Fruit fly (Drosophila melanogaster) whole organism, embryonic: ENCODE data around the gene CG12096.

Experiments
- BEAF-32 ChIP-seq: fragments of 200-800 bp; sonication (Bioruptor generic); optimal IDR thresholded peaks from 3 replicates; lab custom pipeline; 2017; ENCODE audit warnings: missing biosample characterization, missing genetic modification characterization, mild to moderate bottlenecking, moderate library complexity, missing genetic modification reagents
- CG17912 ChIP-seq: fragments of 200-800 bp; sonication (Bioruptor generic); optimal IDR thresholded peaks from 2 replicates; lab custom pipeline; 2018; ENCODE audit warnings: missing biosample characterization, mild to moderate bottlenecking, missing genetic modification characterization
- CG34422 ChIP-seq: fragments of 200-800 bp; sonication (Bioruptor generic); IDR thresholded peaks from 3 replicates; pipeline ENCODE4 v1.3.6; 2022; ENCODE audit warnings: missing biosample characterization, missing genetic modification characterization
- CG3995 ChIP-seq: fragments of 200-800 bp; sonication (Bioruptor generic); optimal IDR thresholded peaks from 3 replicates; lab custom pipeline; 2016; ENCODE audit warnings: missing biosample characterization, missing genetic modification characterization
- CG42726 ChIP-seq: fragments of 200-800 bp; sonication (Bioruptor generic); IDR thresholded peaks from 2 replicates; pipeline ENCODE4 v1.3.6; 2022; ENCODE audit warnings: missing biosample characterization, missing genetic modification characterization; ENCODE audit not compliant: partially characterized antibody
- CG4617 ChIP-seq: fragments of 200-800 bp; sonication (Bioruptor generic); optimal IDR thresholded peaks from 3 replicates; lab custom pipeline; 2016; ENCODE audit warnings: missing biosample characterization, missing genetic modification characterization, borderline replicate concordance
- CG6791 ChIP-seq: fragments of 200-800 bp; sonication (Bioruptor generic); IDR thresholded peaks from 3 replicates; pipeline ENCODE4 v1.3.6; 2022; ENCODE audit warnings: missing biosample characterization, missing genetic modification characterization; ENCODE audit not compliant: partially characterized antibody
- CG7928 ChIP-seq: fragments of 200-800 bp; sonication (Bioruptor generic); optimal IDR thresholded peaks from 2 replicates; lab custom pipeline; 2017; ENCODE audit warnings: missing biosample characterization, mild to moderate bottlenecking, missing genetic modification characterization
- CG9797 ChIP-seq: fragments of 200-800 bp; sonication (Bioruptor generic); optimal IDR thresholded peaks from 3 replicates; lab custom pipeline; 2018; ENCODE audit warnings: missing biosample characterization, mild to moderate bottlenecking, missing genetic modification characterization
- CkIIα-i1 ChIP-seq: fragments of 200-800 bp; sonication (Bioruptor generic); IDR thresholded peaks from 2 replicates; pipeline ENCODE4 v1.3.6; 2022; ENCODE audit warnings: missing biosample characterization, missing genetic modification characterization
- CoRest ChIP-seq: fragments of 200-800 bp; sonication (Bioruptor generic); optimal IDR thresholded peaks from 3 replicates; lab custom pipeline; 2018; ENCODE audit warnings: missing biosample characterization, mild to moderate bottlenecking, missing genetic modification characterization, moderate library complexity
- Dad ChIP-seq: fragments of 200-800 bp; sonication (Bioruptor generic); optimal IDR thresholded peaks from 3 replicates; lab custom pipeline; 2016; ENCODE audit warnings: missing biosample characterization, missing genetic modification characterization
- Dll ChIP-seq: fragments of 200-800 bp; sonication (Bioruptor generic); IDR thresholded peaks from 4 replicates; pipeline ENCODE4 v1.3.6; 2022; ENCODE audit warnings: missing biosample characterization, missing genetic modification characterization; ENCODE audit not compliant: partially characterized antibody
- Doc3 ChIP-seq: fragments of 200-800 bp; sonication (Bioruptor generic); IDR thresholded peaks from 3 replicates; pipeline ENCODE4 v1.3.6; 2022; ENCODE audit warnings: missing biosample characterization, missing genetic modification characterization; ENCODE audit not compliant: partially characterized antibody
- Dp ChIP-seq: fragments of 200-800 bp; sonication (Bioruptor generic); optimal IDR thresholded peaks from 2 replicates; lab custom pipeline; 2018; ENCODE audit warnings: missing biosample characterization, mild to moderate bottlenecking, missing genetic modification characterization, moderate library complexity
- Dref ChIP-seq: fragments of 200-800 bp; sonication (Bioruptor generic); IDR thresholded peaks from 2 replicates; pipeline ENCODE4 v1.3.6; 2022; ENCODE audit warnings: missing biosample characterization, missing genetic modification characterization
- Ets97D ChIP-seq: fragments of 200-800 bp; sonication (Bioruptor generic); optimal IDR thresholded peaks from 3 replicates; lab custom pipeline; 2016; ENCODE audit warnings: missing biosample characterization, missing genetic modification characterization
- HLH4C ChIP-seq: fragments of 200-800 bp; sonication (Bioruptor generic); IDR thresholded peaks from 3 replicates; pipeline ENCODE4 v1.3.6; 2022; ENCODE audit warnings: missing biosample characterization, missing genetic modification characterization; ENCODE audit not compliant: partially characterized antibody
- MBD-R2 ChIP-seq: fragments of 200-800 bp; sonication (Bioruptor generic); IDR thresholded peaks from 2 replicates; pipeline ENCODE4 v1.3.6; 2022; ENCODE audit warnings: missing biosample characterization, missing genetic modification characterization
- MESR4 ChIP-seq: fragments of 200-800 bp; sonication (Bioruptor generic); optimal IDR thresholded peaks from 2 replicates; lab custom pipeline; 2018; ENCODE audit warnings: missing biosample characterization, mild to moderate bottlenecking, missing genetic modification characterization, moderate library complexity
- Max ChIP-seq: fragments of 200-800 bp; sonication (Bioruptor generic); optimal IDR thresholded peaks from 2 replicates; lab custom pipeline; 2016; ENCODE audit warnings: missing biosample characterization, mild to moderate bottlenecking, missing genetic modification characterization
- Med ChIP-seq: fragments of 200-800 bp; sonication (Bioruptor generic); peaks from one replicate; lab custom pipeline; 2016; ENCODE audit warnings: missing biosample characterization, missing genetic modification characterization, mild to moderate bottlenecking, inconsistent platforms, moderate library complexity
- Myb ChIP-seq: fragments of 200-800 bp; sonication (Bioruptor generic); optimal IDR thresholded peaks from 2 replicates; lab custom pipeline; 2016; ENCODE audit warnings: missing biosample characterization, missing genetic modification characterization
- Opbp ChIP-seq: fragments of 200-800 bp; sonication (Bioruptor generic); IDR thresholded peaks from 3 replicates; pipeline ENCODE4 v1.3.6; 2022; ENCODE audit warnings: missing biosample characterization, missing genetic modification characterization; ENCODE audit not compliant: partially characterized antibody
- Scr ChIP-seq: fragments of 200-800 bp; sonication (Bioruptor generic); IDR thresholded peaks from 2 replicates; pipeline ENCODE4 v1.3.6; 2022; ENCODE audit warnings: missing biosample characterization, missing genetic modification characterization; ENCODE audit not compliant: partially characterized antibody
- Sin3A ChIP-seq: fragments of >200 bp; optimal IDR thresholded peaks from 2 replicates; lab custom pipeline; 2018
- Sry-δ ChIP-seq: fragments of 200-800 bp; sonication (Bioruptor generic); optimal IDR thresholded peaks from 2 replicates; lab custom pipeline; 2016; ENCODE audit warnings: missing biosample characterization, missing genetic modification characterization
- amos ChIP-seq: fragments of 200-800 bp; sonication (Bioruptor generic); IDR thresholded peaks from 2 replicates; pipeline ENCODE4 v1.3.6; 2022; ENCODE audit warnings: missing biosample characterization, missing genetic modification characterization; ENCODE audit not compliant: partially characterized antibody
- ara ChIP-seq: fragments of 200-800 bp; sonication (Bioruptor generic); IDR thresholded peaks from 2 replicates; pipeline ENCODE4 v1.3.6; 2022; ENCODE audit warnings: missing biosample characterization, missing genetic modification characterization
- btn ChIP-seq: fragments of 200-800 bp; sonication (Bioruptor generic); optimal IDR thresholded peaks from 2 replicates; lab custom pipeline; 2016; ENCODE audit warnings: missing biosample characterization, missing genetic modification characterization
- chm ChIP-seq: fragments of 200-800 bp; sonication (Bioruptor generic); IDR thresholded peaks from 2 replicates; pipeline ENCODE4 v1.3.6; 2022; ENCODE audit warnings: missing biosample characterization, missing genetic modification characterization
- crc ChIP-seq: fragments of 200-800 bp; sonication (Bioruptor generic); optimal IDR thresholded peaks from 2 replicates; lab custom pipeline; 2016; ENCODE audit warnings: missing biosample characterization, missing genetic modification characterization
- ewg ChIP-seq: fragments of 200-800 bp; sonication (Bioruptor generic); optimal IDR thresholded peaks from 3 replicates; lab custom pipeline; 2017; ENCODE audit warnings: mild to moderate bottlenecking, missing biosample characterization, missing genetic modification reagents, missing genetic modification characterization
- eyg ChIP-seq: fragments of 200-800 bp; sonication (Bioruptor generic); optimal IDR thresholded peaks from 3 replicates; lab custom pipeline; 2016; ENCODE audit warnings: missing biosample characterization, missing genetic modification characterization
- hb ChIP-seq: fragments of 200-800 bp; sonication (Bioruptor generic); IDR thresholded peaks from 3 replicates; pipeline ENCODE4 v1.3.6; 2022; ENCODE audit warnings: missing biosample characterization, missing genetic modification characterization; ENCODE audit not compliant: partially characterized antibody
- inv ChIP-seq: fragments of 200-800 bp; sonication (Bioruptor generic); IDR thresholded peaks from 2 replicates; pipeline ENCODE4 v1.3.6; 2022; ENCODE audit warnings: missing biosample characterization, missing genetic modification characterization; ENCODE audit not compliant: partially characterized antibody
- knrl ChIP-seq: fragments of 200-800 bp; sonication (Bioruptor generic); IDR thresholded peaks from 3 replicates; pipeline ENCODE4 v1.3.6; 2022; ENCODE audit warnings: missing biosample characterization, missing genetic modification characterization; ENCODE audit not compliant: partially characterized antibody
- mld ChIP-seq: fragments of 200-800 bp; sonication (Bioruptor generic); IDR thresholded peaks from 3 replicates; pipeline ENCODE4 v1.3.6; 2022; ENCODE audit warnings: missing biosample characterization, missing genetic modification characterization; ENCODE audit not compliant: partially characterized antibody
- phol ChIP-seq: fragments of 200-800 bp; sonication (Bioruptor generic); optimal IDR thresholded peaks from 3 replicates; lab custom pipeline; 2018; ENCODE audit warnings: missing biosample characterization, mild to moderate bottlenecking, missing genetic modification characterization, moderate library complexity
- pzg ChIP-seq: fragments of 200-800 bp; sonication (Bioruptor generic); optimal IDR thresholded peaks from 3 replicates; lab custom pipeline; 2018; ENCODE audit warnings: missing biosample characterization, mild to moderate bottlenecking, missing genetic modification characterization, moderate library complexity
- row ChIP-seq: fragments of 200-800 bp; sonication (Bioruptor generic); IDR thresholded peaks from 3 replicates; pipeline ENCODE4 v1.3.6; 2022; ENCODE audit warnings: missing biosample characterization, missing genetic modification characterization
- zen2 ChIP-seq: fragments of 200-800 bp; sonication (Bioruptor generic); IDR thresholded peaks from 3 replicates; pipeline ENCODE4 v1.3.6; 2022; ENCODE audit warnings: missing biosample characterization, missing genetic modification characterization; ENCODE audit not compliant: partially characterized antibody

CG12096 gene

DNA sequence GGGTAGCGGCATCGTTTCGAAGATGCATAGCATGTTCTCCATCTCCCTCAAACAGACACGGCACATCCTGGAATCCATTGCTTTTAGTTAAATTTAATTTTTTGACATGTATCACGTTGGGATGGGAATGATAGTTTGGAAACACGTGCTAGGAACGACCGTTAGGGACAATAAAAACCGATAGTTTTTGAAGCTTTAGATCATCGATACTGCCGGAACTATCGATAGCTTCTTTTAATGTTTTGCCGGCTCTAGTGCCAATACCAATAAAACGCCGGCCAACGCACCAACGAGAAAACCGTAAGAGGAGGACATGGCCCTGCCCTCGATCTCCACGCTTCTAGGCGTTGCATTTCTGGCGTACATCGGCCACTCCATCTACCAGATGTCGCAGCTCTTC lies 4.6 kb upstream of the CG12096 start, which contains the start of the genes CG4318 and CG4332 (continued):
- TF ChIP-seq inv (GFP tag; lab: Robert Waterston, UW) (peak; percentile 79), CG3995 (peak; percentile 36), CG6791 (peak; percentile 90), HLH4C (GFP tag; lab: Robert Waterston, UW) (peak; percentile 81), Dad (GFP tag; lab: Kevin White, UChicago) (no peak), knrl (GFP tag; lab: Robert Waterston, UW) (peak; percentile 84), phol (tag; lab: Kevin White, UChicago) (peak; percentile 30), Ets97D (GFP tag; lab: Kevin White, UChicago) (peak; percentile 40), pzg (peak; percentile 53), CkIIα-i1 (GFP tag; lab: Robert Waterston, UW) (no peak), crc (GFP tag; lab: Kevin White, UChicago) (no peak), Doc3 (GFP tag; lab: Robert Waterston, UW) (peak; percentile 87), Sin3A (lab: Kevin White, UChicago) (peak; percentile 38), zen2 (GFP tag; lab: Robert Waterston, UW) (peak; percentile 90), CG7928 (GFP tag; lab: Kevin White, UChicago) (peak; percentile 59), CG42726 (GFP tag; lab: Robert Waterston, UW) (peak; percentile 84), mld (GFP tag; lab: Robert Waterston, UW) (peak; percentile 83), CG4617 (GFP tag; lab: Kevin White, UChicago) (peak; percentile 2), CG9797 (no peak), row (GFP tag; lab: Robert Waterston, UW) (peak; percentile 49; the same call in 2 of the 3 replicates), hb (GFP tag; lab: Robert Waterston, UW) (peak; percentile 74), Dll (GFP tag; lab: Robert Waterston, UW) (peak; percentile 90), CG17912 (no peak), Med (GFP tag; lab: Kevin White, UChicago) (peak; percentile 78), MESR4 (peak; percentile 48), MBD-R2 (GFP tag; lab: Robert Waterston, UW) (peak; percentile 87), CoRest (tag; lab: Kevin White, UChicago) (peak; percentile 4), ara (peak; percentile 6; the same call in 1 of the 2 replicates), btn (no peak), ewg (GFP tag; lab: Kevin White, UChicago) (no peak), Sry-δ (GFP tag; lab: Kevin White, UChicago) (peak; percentile 92), BEAF-32 (peak; percentile 79), Dref (GFP tag; lab: Robert Waterston, UW) (peak; percentile 82), Opbp (GFP tag; lab: Robert Waterston, UW) (peak; percentile 89), eyg (no peak), CG34422 (GFP tag; lab: Robert Waterston, UW) (peak; percentile 45; the same call in 1 of the 3 replicates), Myb (peak; percentile 92), amos (GFP tag; lab: Robert Waterston, UW) (peak; percentile 89), Dp (GFP tag; lab: Kevin White, UChicago) (peak; percentile 22), Max (GFP tag; lab: Kevin White, UChicago) (peak; percentile 44), Scr (GFP tag; lab: Robert Waterston, UW) (peak; percentile 87), chm (GFP tag; lab: Robert Waterston, UW) (no peak)
- TF ChIP-seq, all 482 proteins: peak for 59
